Worm (Caenorhabditis elegans) whole organism, L4/young adult: ENCODE measurements around the gene T22C8.1.

Experiments
- W03F9.2 ChIP-seq: fragments of 150-350 bp; optimal IDR thresholded peaks from 2 replicates; lab custom pipeline; 2014; ENCODE audit warnings: missing biosample characterization, missing genetic modification characterization
- dao-5 ChIP-seq: sonication (generic microtip); optimal IDR thresholded peaks from 2 replicates; lab custom pipeline; 2016; ENCODE audit warnings: missing genotype, missing genetic modification characterization, moderate library complexity, missing compliant biosample characterization
- him-1 ChIP-seq: sonication (generic microtip); optimal IDR thresholded peaks from 2 replicates; lab custom pipeline; 2016; ENCODE audit warnings: missing genotype, missing genetic modification reagents, missing genetic modification characterization, missing compliant biosample characterization

DNA sequence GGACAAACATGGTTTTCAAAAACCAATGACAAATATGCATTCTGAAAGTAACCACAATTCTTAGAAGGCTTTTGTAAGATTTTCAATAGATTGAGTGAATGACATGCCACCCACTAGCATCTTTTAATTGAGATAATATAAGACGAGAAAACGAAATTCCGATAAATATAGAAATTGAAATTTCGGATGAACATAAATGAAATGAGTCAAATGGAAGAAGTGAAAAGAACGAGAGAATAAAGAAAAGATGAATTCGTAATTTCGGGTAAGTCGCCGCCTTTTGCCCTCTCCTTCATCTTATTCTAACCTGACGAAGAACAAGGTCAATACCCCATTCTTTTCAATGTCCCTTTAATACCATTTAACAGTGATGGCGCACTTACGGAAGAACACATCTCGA is 29.8 kb downstream of the T22C8.1 start:
- TF ChIP-seq W03F9.2 (tag; lab: Kevin White, UChicago) (no peak), him-1 (no peak), dao-5 (tag; lab: Kevin White, UChicago) (no peak)
